Worm (Caenorhabditis elegans) whole organism, L2 larva: ENCODE measurements around the gene C54F6.17.

Experiments
- elt-3 ChIP-seq: sonication (generic microtip); optimal IDR thresholded peaks from 2 replicates; lab custom pipeline; 2017; ENCODE audit warnings: missing biosample characterization, missing genetic modification characterization
- lin-13 ChIP-seq: fragments of 150-350 bp; optimal IDR thresholded peaks from 2 replicates; lab custom pipeline; 2014; ENCODE audit warnings: missing biosample characterization, missing genetic modification reagents, missing genetic modification characterization
- lsy-2 ChIP-seq, 2 experiments: fragments of 150-350 bp in 1 of 2; sonication (generic microtip) in 1 of 2; optimal IDR thresholded peaks; 2 replicates each; lab custom pipeline; 2014 to 2017; ENCODE audit warnings: missing biosample characterization in 2 of 2, missing genetic modification characterization in 2 of 2
- ztf-4 ChIP-seq: fragments of 150-350 bp; optimal IDR thresholded peaks from 2 replicates; lab custom pipeline; 2014; ENCODE audit warnings: missing biosample characterization, missing genetic modification characterization

DNA sequence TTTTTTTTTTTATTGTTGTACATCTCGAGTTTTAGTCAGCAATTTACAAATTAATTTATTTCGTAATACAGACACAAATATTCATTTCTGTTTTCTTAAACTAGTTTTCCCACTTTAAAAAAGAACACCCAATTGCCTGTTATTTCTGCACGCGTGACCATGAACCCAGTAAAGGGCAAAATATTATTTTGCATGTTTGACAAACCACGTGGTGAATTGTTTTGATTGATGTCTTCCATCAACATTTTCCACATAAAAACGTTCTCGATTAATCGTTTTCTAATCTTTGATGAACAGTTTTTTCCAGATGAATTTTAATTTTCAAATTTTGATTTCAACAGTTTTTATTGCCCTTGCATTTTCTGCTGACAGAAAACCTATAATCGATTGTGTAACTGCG, 1.6 kb upstream of the C54F6.17 start, which contains the start of gene C54F6.18:
- no peak for TF ChIP-seq lin-13 (GFP tag; lab: Kevin White, UChicago)
- TF ChIP-seq ztf-4 (tag; lab: Kevin White, UChicago), result no peak
- no peak for TF ChIP-seq lsy-2 (tag; optimal IDR thresholded peaks at IDR 0.05; lab: Kevin White, UChicago)
- TF ChIP-seq elt-3 (tag; lab: Kevin White, UChicago), result no peak
